Worm (Caenorhabditis elegans): Measurements from ENCODE around the gene ocr-2.
A peak's percentile ranks its signal among the peaks of the same experiment; 100 is the strongest.

ocr-2 gene

ce11 chrIV:8233268-8233667, 13.4 kb upstream of the ocr-2 start:
- no peak for TF ChIP-seq C16A3.4 (tag; optimal IDR thresholded peaks at IDR 0.05)
- TF ChIP-seq ceh-82 (tag; optimal IDR thresholded peaks at IDR 0.05), result no peak
- no peak for TF ChIP-seq efl-1 (optimal IDR thresholded peaks at IDR 0.05)
- peak in 1 of 2 experiments; percentile 15 for TF ChIP-seq efl-1 (GFP tag; optimal IDR thresholded peaks at IDR 0.05 in 1 of 2)
- TF ChIP-seq Y116A8C.19 (tag; optimal IDR thresholded peaks at IDR 0.05; ENCODE audit: borderline replicate concordance), result no peak
- no peak for TF ChIP-seq aha-1 (tag; optimal IDR thresholded peaks at IDR 0.05)
- TF ChIP-seq sox-4 (tag; optimal IDR thresholded peaks at IDR 0.05), result no peak
- TF ChIP-seq nhr-28 (tag; optimal IDR thresholded peaks at IDR 0.05), result no peak
- TF ChIP-seq C04F5.9 (tag; optimal IDR thresholded peaks at IDR 0.05), result no peak
- TF ChIP-seq skn-1 (tag; optimal IDR thresholded peaks at IDR 0.05), result no peak
- TF ChIP-seq sup-37 (GFP tag; optimal IDR thresholded peaks at IDR 0.05), result no peak
- no peak for TF ChIP-seq dpl-1 (GFP tag; optimal IDR thresholded peaks at IDR 0.05)
- TF ChIP-seq lin-35 (GFP tag; optimal IDR thresholded peaks at IDR 0.05), result no peak
- no peak for TF ChIP-seq fkh-8 (tag; optimal IDR thresholded peaks at IDR 0.05)
- peak; percentile 96 for TF ChIP-seq blmp-1 (tag; optimal IDR thresholded peaks at IDR 0.05)
- no peak for TF ChIP-seq nhr-12 (tag; optimal IDR thresholded peaks at IDR 0.05)
- no peak for TF ChIP-seq mdl-1 (tag; optimal IDR thresholded peaks at IDR 0.05)
- TF ChIP-seq lin-15B (tag; optimal IDR thresholded peaks at IDR 0.05), result no peak
- TF ChIP-seq pax-3 (tag; optimal IDR thresholded peaks at IDR 0.05), result no peak
- no peak for TF ChIP-seq ztf-4 (tag; optimal IDR thresholded peaks at IDR 0.05)
- TF ChIP-seq lir-3 (tag; optimal IDR thresholded peaks at IDR 0.05; ENCODE audit: poor library complexity), result no peak
- TF ChIP-seq lin-14 (GFP tag; optimal IDR thresholded peaks at IDR 0.05), result peak; percentile 17

ce11 chrIV:8232428-8232827, 12.5 kb upstream of the ocr-2 start:
- TF ChIP-seq unc-30 (tag; optimal IDR thresholded peaks at IDR 0.05), result no peak
- peak in 1 of 2 experiments; percentile 16 for TF ChIP-seq efl-1 (optimal IDR thresholded peaks at IDR 0.05)
- no peak for TF ChIP-seq efl-1 (GFP tag; optimal IDR thresholded peaks at IDR 0.05 in 1 of 2)
- TF ChIP-seq mep-1 (tag; optimal IDR thresholded peaks at IDR 0.05), result peak; percentile 37
- no peak for TF ChIP-seq C04F5.9 (tag; optimal IDR thresholded peaks at IDR 0.05)
- peak; percentile 10 to 56 for TF ChIP-seq lsy-2 (tag; optimal IDR thresholded peaks at IDR 0.05)
- no peak for TF ChIP-seq nhr-12 (tag; optimal IDR thresholded peaks at IDR 0.05)
- TF ChIP-seq elt-3 (tag; optimal IDR thresholded peaks at IDR 0.05), result no peak
- no peak for TF ChIP-seq hlh-4 (tag; optimal IDR thresholded peaks at IDR 0.05)
- TF ChIP-seq tbx-2 (tag; optimal IDR thresholded peaks at IDR 0.05), result peak; percentile 23
- no peak for TF ChIP-seq nhr-77 (tag; optimal IDR thresholded peaks at IDR 0.05)
- TF ChIP-seq hpl-2 (GFP tag; optimal IDR thresholded peaks at IDR 0.05), result no peak
- TF ChIP-seq egl-27 (tag; optimal IDR thresholded peaks at IDR 0.05), result no peak
- peak; percentile 45 for TF ChIP-seq snu-23 (GFP tag; optimal IDR thresholded peaks at IDR 0.05)
- TF ChIP-seq aha-1 (tag; optimal IDR thresholded peaks at IDR 0.05), result no peak
- no peak for TF ChIP-seq nhr-237 (tag; optimal IDR thresholded peaks at IDR 0.05)
- no peak for TF ChIP-seq hlh-17 (GFP tag; optimal IDR thresholded peaks at IDR 0.05; ENCODE audit: borderline replicate concordance)
- TF ChIP-seq aly-2 (tag; optimal IDR thresholded peaks at IDR 0.05), result no peak
- peak; percentile 78 for TF ChIP-seq lin-14 (GFP tag; optimal IDR thresholded peaks at IDR 0.05)
- TF ChIP-seq C16A3.4 (tag; optimal IDR thresholded peaks at IDR 0.05), result peak; percentile 13
- TF ChIP-seq irx-1 (tag; optimal IDR thresholded peaks at IDR 0.05), result peak; percentile 23
- no peak for TF ChIP-seq fkh-10 (GFP tag; optimal IDR thresholded peaks at IDR 0.05)
- peak; percentile 63 for TF ChIP-seq nhr-71 (tag; optimal IDR thresholded peaks at IDR 0.05)
- no peak for TF ChIP-seq unc-130 (tag; optimal IDR thresholded peaks at IDR 0.05)
- TF ChIP-seq ceh-63 (GFP tag; optimal IDR thresholded peaks at IDR 0.05), result no peak
- peak; percentile 75 for TF ChIP-seq blmp-1 (tag; optimal IDR thresholded peaks at IDR 0.05)
- TF ChIP-seq efl-3 (GFP tag; optimal IDR thresholded peaks at IDR 0.05), result no peak
- TF ChIP-seq sup-37 (GFP tag; optimal IDR thresholded peaks at IDR 0.05), result no peak
- TF ChIP-seq lin-35 (GFP tag; optimal IDR thresholded peaks at IDR 0.05), result peak; percentile 23 to 47
- peak; percentile 16 for TF ChIP-seq nhr-11 (tag; optimal IDR thresholded peaks at IDR 0.05)
- no peak for TF ChIP-seq isw-1 (GFP tag; IDR thresholded peaks at IDR 0.05)
- TF ChIP-seq unc-98 (GFP tag; IDR thresholded peaks at IDR 0.05), result no peak
- TF ChIP-seq sptf-1 (tag; optimal IDR thresholded peaks at IDR 0.05), result no peak
- no peak for TF ChIP-seq zag-1 (tag; optimal IDR thresholded peaks at IDR 0.05)
- TF ChIP-seq fkh-8 (tag; optimal IDR thresholded peaks at IDR 0.05), result peak; percentile 81
- TF ChIP-seq snpc-4 (tag; optimal IDR thresholded peaks at IDR 0.05), result no peak
- peak; percentile 34 for TF ChIP-seq nhr-47 (tag; optimal IDR thresholded peaks at IDR 0.05)
- TF ChIP-seq alr-1 (tag; optimal IDR thresholded peaks at IDR 0.05; ENCODE audit: borderline replicate concordance), result no peak
- no peak for TF ChIP-seq grh-1 (GFP tag; IDR thresholded peaks at IDR 0.05)
- peak in 1 of 3 experiments; percentile 11 for TF ChIP-seq ceh-82 (tag; optimal IDR thresholded peaks at IDR 0.05)
- TF ChIP-seq unc-86 (tag; optimal IDR thresholded peaks at IDR 0.05), result peak; percentile 33
